Worm (Caenorhabditis elegans): ENCODE results near the gene ucr-1.

DNA sequence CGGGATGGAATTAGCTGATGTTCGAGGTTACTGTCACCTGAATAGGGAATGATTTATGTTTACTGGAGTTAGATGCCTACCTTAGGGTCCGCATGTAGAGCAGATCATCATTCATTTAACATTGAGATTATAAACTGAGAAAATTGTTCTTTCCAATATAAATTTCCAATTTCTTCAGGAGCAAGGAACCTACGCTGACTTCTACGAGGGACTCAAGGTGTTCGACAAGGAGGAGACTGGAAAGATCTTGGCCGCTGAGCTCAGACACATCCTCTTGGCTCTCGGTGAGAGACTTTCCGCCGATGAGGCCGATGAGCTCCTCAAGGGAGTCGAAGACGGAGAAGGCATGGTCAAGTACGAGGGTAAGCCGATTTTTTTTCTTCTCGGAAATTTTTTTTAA lies 25.4 kb upstream of the ucr-1 start:
- no peak for TF ChIP-seq flt-1 (GFP tag; IDR thresholded peaks at IDR 0.05)
- TF ChIP-seq T22C8.4 (GFP tag; IDR thresholded peaks at IDR 0.05): no peak
